Worm (Caenorhabditis elegans): Measurements from ENCODE around the gene Y57G11C.8.

- TF ChIP-seq unc-39 (tag; optimal IDR thresholded peaks at IDR 0.05) (no peak), nhr-25 (tag; optimal IDR thresholded peaks at IDR 0.05) (no peak), nhr-12 (tag; optimal IDR thresholded peaks at IDR 0.05) (no peak), snpc-4 (tag; optimal IDR thresholded peaks at IDR 0.05) (no peak), ama-1 (optimal IDR thresholded peaks at IDR 0.05) (peak; percentile 17), nhr-237 (tag; optimal IDR thresholded peaks at IDR 0.05) (no peak), zag-1 (tag; optimal IDR thresholded peaks at IDR 0.05) (no peak), unc-62 (GFP tag; optimal IDR thresholded peaks at IDR 0.05) (no peak), elt-1 (tag; optimal IDR thresholded peaks at IDR 0.05) (no peak), nhr-11 (tag; optimal IDR thresholded peaks at IDR 0.05) (no peak), lin-11 (tag; optimal IDR thresholded peaks at IDR 0.05) (no peak), alr-1 (tag; optimal IDR thresholded peaks at IDR 0.05) (no peak), F13H6.1 (tag; optimal IDR thresholded peaks at IDR 0.05) (no peak)
These were observed 16.2 kb downstream of the Y57G11C.8 start, which contains the start of gene arl-8 for ce11 chrIV:14797849-14798248.
